Worm (Caenorhabditis elegans) whole organism, L4 larva: ENCODE data around the gene kin-26.

Experiments
- D1046.2 ChIP-seq: fragments of 200-800 bp; sonication (Bioruptor generic); IDR thresholded peaks from 2 replicates; pipeline ENCODE4 v1.3.6; 2022; ENCODE audit warnings: missing genetic modification characterization, missing compliant biosample characterization
- F26F4.8 ChIP-seq: fragments of 200-800 bp; sonication (Bioruptor generic); conservative IDR thresholded peaks from 2 replicates; pipeline ENCODE4 v1.3.6; 2022; ENCODE audit warnings: missing genetic modification characterization, missing compliant biosample characterization
- F37D6.2 ChIP-seq: sonication (generic microtip); optimal IDR thresholded peaks from 2 replicates; lab custom pipeline; 2016; ENCODE audit warnings: mild to moderate bottlenecking, missing genetic modification characterization, missing compliant biosample characterization
- F44E2.7 ChIP-seq: fragments of 200-800 bp; sonication (Bioruptor generic); IDR thresholded peaks from 2 replicates; pipeline ENCODE4 v2.1.2; 2022; ENCODE audit warnings: missing genetic modification characterization, missing compliant biosample characterization
- F49E8.2 ChIP-seq: sonication (generic microtip); optimal IDR thresholded peaks from 2 replicates; lab custom pipeline; 2016; ENCODE audit warnings: missing compliant biosample characterization, mild to moderate bottlenecking, missing genetic modification characterization, borderline replicate concordance
- R02D3.7 ChIP-seq: fragments of 150-350 bp; sonication (generic microtip); optimal IDR thresholded peaks from 3 replicates; lab custom pipeline; 2014; ENCODE audit warnings: missing biosample characterization, missing genetic modification characterization
- T26A8.4 ChIP-seq: fragments of 200-800 bp; sonication (Bioruptor generic); IDR thresholded peaks from 2 replicates; pipeline ENCODE4 v1.3.6; 2022; ENCODE audit warnings: missing genetic modification characterization, missing compliant biosample characterization
- Y105C5A.15 ChIP-seq: fragments of 200-800 bp; sonication (Bioruptor generic); IDR thresholded peaks from 2 replicates; pipeline ENCODE4 v1.3.6; 2022; ENCODE audit warnings: missing genetic modification characterization, missing compliant biosample characterization
- Y5F2A.4 ChIP-seq: fragments of 200-800 bp; sonication (Bioruptor generic); optimal IDR thresholded peaks from 2 replicates; lab custom pipeline; 2018; ENCODE audit warnings: mild to moderate bottlenecking, missing genetic modification characterization, missing compliant biosample characterization
- ZK337.2 ChIP-seq: fragments of 200-800 bp; sonication (Bioruptor generic); IDR thresholded peaks from 2 replicates; pipeline ENCODE4 v1.3.6; 2022; ENCODE audit warnings: missing genetic modification reagents, missing genetic modification characterization, missing compliant biosample characterization
- aha-1 ChIP-seq: fragments of 150-350 bp; peaks from one replicate; lab custom pipeline; 2014; ENCODE audit warnings: missing biosample characterization, missing genetic modification characterization
- ama-1 ChIP-seq: fragments of 150-350 bp; optimal IDR thresholded peaks from 2 replicates; lab custom pipeline; 2014; ENCODE audit warnings: inconsistent platforms, mixed read lengths
- attf-4 ChIP-seq: sonication (generic microtip); optimal IDR thresholded peaks from 3 replicates; lab custom pipeline; 2017; ENCODE audit warnings: missing biosample characterization, missing genetic modification characterization
- ceh-20 ChIP-seq: fragments of 200-800 bp; sonication (Bioruptor generic); IDR thresholded peaks from 2 replicates; pipeline ENCODE4 v1.3.6; 2022; ENCODE audit warnings: missing genetic modification reagents, missing genetic modification characterization, missing compliant biosample characterization
- ceh-28 ChIP-seq: fragments of 150-350 bp; optimal IDR thresholded peaks from 2 replicates; lab custom pipeline; 2014; ENCODE audit warnings: missing biosample characterization, missing genetic modification reagents, missing genetic modification characterization
- ceh-32 ChIP-seq: sonication (generic microtip); optimal IDR thresholded peaks from 2 replicates; lab custom pipeline; 2016; ENCODE audit warnings: mild to moderate bottlenecking, missing genetic modification characterization, missing compliant biosample characterization; ENCODE audit not compliant: poor library complexity
- daf-12 ChIP-seq: fragments of 150-350 bp; optimal IDR thresholded peaks from 2 replicates; lab custom pipeline; 2014; ENCODE audit warnings: missing biosample characterization, missing genetic modification reagents, missing genetic modification characterization
- daf-8 ChIP-seq: fragments of 200-800 bp; sonication (Bioruptor generic); IDR thresholded peaks from 2 replicates; pipeline ENCODE4 v1.3.6; 2022; ENCODE audit warnings: missing genetic modification characterization, missing compliant biosample characterization
- dmd-6 ChIP-seq: fragments of 200-800 bp; sonication (Bioruptor generic); IDR thresholded peaks from 2 replicates; pipeline ENCODE4 v1.3.6; 2022; ENCODE audit warnings: missing genetic modification reagents, missing genetic modification characterization, missing compliant biosample characterization
- dpl-1 ChIP-seq: fragments of 150-350 bp; optimal IDR thresholded peaks from 2 replicates; lab custom pipeline; 2014; ENCODE audit warnings: missing biosample characterization, missing genetic modification reagents, missing genetic modification characterization
- egl-27 ChIP-seq: sonication (generic microtip); optimal IDR thresholded peaks from 3 replicates; lab custom pipeline; 2017; ENCODE audit warnings: missing biosample characterization, missing genetic modification reagents, missing genetic modification characterization
- egl-43 ChIP-seq: fragments of 200-800 bp; sonication (Bioruptor generic); IDR thresholded peaks from 2 replicates; pipeline ENCODE4 v1.3.6; 2022; ENCODE audit warnings: missing genetic modification reagents, missing genetic modification characterization, missing compliant biosample characterization
- fkh-10 ChIP-seq: fragments of 150-350 bp; optimal IDR thresholded peaks from 2 replicates; lab custom pipeline; 2014; ENCODE audit warnings: missing biosample characterization, missing genetic modification reagents, missing genetic modification characterization
- fos-1 ChIP-seq: fragments of 150-350 bp; optimal IDR thresholded peaks from 2 replicates; lab custom pipeline; 2014; ENCODE audit warnings: missing biosample characterization, missing genetic modification characterization
- hmg-1.1 ChIP-seq: fragments of 200-800 bp; sonication (Bioruptor generic); IDR thresholded peaks from 2 replicates; pipeline ENCODE4 v1.3.6; 2022; ENCODE audit warnings: missing genetic modification reagents, missing genetic modification characterization, missing compliant biosample characterization
- jun-1 ChIP-seq: fragments of 150-350 bp; optimal IDR thresholded peaks from 2 replicates; lab custom pipeline; 2014; ENCODE audit warnings: missing biosample characterization, missing genetic modification reagents, missing genetic modification characterization
- lim-7 ChIP-seq: fragments of 200-800 bp; sonication (Bioruptor generic); IDR thresholded peaks from 2 replicates; pipeline ENCODE4 v1.3.6; 2022; ENCODE audit warnings: missing genetic modification characterization, missing compliant biosample characterization
- lin-1 ChIP-seq: fragments of 200-800 bp; sonication (Bioruptor generic); IDR thresholded peaks from 2 replicates; pipeline ENCODE4 v1.3.6; 2022; ENCODE audit warnings: missing genetic modification reagents, missing genetic modification characterization, missing compliant biosample characterization
- lin-15B ChIP-seq: fragments of 150-350 bp; sonication (generic microtip); optimal IDR thresholded peaks from 3 replicates; lab custom pipeline; 2014; ENCODE audit warnings: missing biosample characterization, missing genetic modification characterization
- lin-29 ChIP-seq: fragments of 200-800 bp; sonication (Bioruptor generic); IDR thresholded peaks from 2 replicates; pipeline ENCODE4 v1.3.6; 2022; ENCODE audit warnings: missing genetic modification reagents, missing genetic modification characterization, missing compliant biosample characterization
- lin-38 ChIP-seq: fragments of 200-800 bp; sonication (Bioruptor generic); IDR thresholded peaks from 2 replicates; pipeline ENCODE4 v1.3.6; 2022; ENCODE audit warnings: missing genetic modification reagents, missing genetic modification characterization, missing compliant biosample characterization
- lin-39 ChIP-seq: fragments of 150-350 bp; optimal IDR thresholded peaks from 2 replicates; lab custom pipeline; 2014; ENCODE audit warnings: missing biosample characterization, missing genetic modification reagents, missing genetic modification characterization
- lir-3 ChIP-seq: sonication (generic microtip); optimal IDR thresholded peaks from 2 replicates; lab custom pipeline; 2016; ENCODE audit warnings: mild to moderate bottlenecking, missing genetic modification characterization, missing compliant biosample characterization
- mdl-1 ChIP-seq, 2 experiments: fragments of 150-350 bp in 1 of 2; sonication (generic microtip) in 1 of 2; optimal IDR thresholded peaks; 2 replicates each; lab custom pipeline; 2014 to 2017; ENCODE audit warnings: missing biosample characterization in 2 of 2, missing genetic modification characterization in 2 of 2
- mes-2 ChIP-seq: sonication (generic microtip); optimal IDR thresholded peaks from 2 replicates; lab custom pipeline; 2016; ENCODE audit warnings: missing genotype, mild to moderate bottlenecking, missing genetic modification characterization, missing compliant biosample characterization; ENCODE audit not compliant: poor library complexity, severe bottlenecking
- mxl-2 ChIP-seq: fragments of 200-800 bp; sonication (Bioruptor generic); conservative IDR thresholded peaks from 2 replicates; pipeline ENCODE4 v1.3.6; 2022; ENCODE audit warnings: missing genetic modification reagents, missing genetic modification characterization, missing compliant biosample characterization
- mxl-3 ChIP-seq: fragments of 200-800 bp; sonication (Bioruptor generic); optimal IDR thresholded peaks from 2 replicates; lab custom pipeline; 2018; ENCODE audit warnings: mild to moderate bottlenecking, missing genetic modification characterization, missing compliant biosample characterization
- nhr-111 ChIP-seq: fragments of 200-800 bp; sonication (Bioruptor generic); optimal IDR thresholded peaks from 2 replicates; lab custom pipeline; 2018; ENCODE audit warnings: mild to moderate bottlenecking, missing genetic modification characterization, missing compliant biosample characterization
- nhr-237 ChIP-seq: sonication (generic microtip); optimal IDR thresholded peaks from 2 replicates; lab custom pipeline; 2017; ENCODE audit warnings: missing biosample characterization, missing genetic modification characterization
- nhr-28 ChIP-seq: fragments of 150-350 bp; optimal IDR thresholded peaks from 2 replicates; lab custom pipeline; 2014; ENCODE audit warnings: missing biosample characterization, missing genetic modification characterization
- nhr-41 ChIP-seq: fragments of 200-800 bp; sonication (Bioruptor generic); IDR thresholded peaks from 2 replicates; pipeline ENCODE4 v1.3.6; 2022; ENCODE audit warnings: missing genetic modification reagents, missing genetic modification characterization, missing compliant biosample characterization
- pha-4 ChIP-seq, 2 experiments: fragments of 150-350 bp in 1 of 2; fragments of 200-800 bp in 1 of 2; sonication (Bioruptor generic) in 1 of 2; IDR thresholded peaks in 1 of 2; optimal IDR thresholded peaks in 1 of 2; 2 replicates each; pipeline versions ENCODE4 v1.3.6 to Lab custom; 2014 to 2022; ENCODE audit warnings: missing genetic modification characterization in 2 of 2, missing genetic modification reagents in 2 of 2, missing biosample characterization in 1 of 2, missing compliant biosample characterization in 1 of 2
- php-3 ChIP-seq: fragments of 200-800 bp; sonication (Bioruptor generic); IDR thresholded peaks from 2 replicates; pipeline ENCODE4 v1.3.6; 2022; ENCODE audit warnings: missing genetic modification reagents, missing genetic modification characterization, missing compliant biosample characterization
- pqm-1 ChIP-seq: sonication (generic microtip); optimal IDR thresholded peaks from 2 replicates; lab custom pipeline; 2017; ENCODE audit warnings: missing biosample characterization, missing genetic modification characterization
- sdz-12 ChIP-seq: fragments of 200-800 bp; sonication (Bioruptor generic); optimal IDR thresholded peaks from 2 replicates; lab custom pipeline; 2018; ENCODE audit warnings: mild to moderate bottlenecking, missing genetic modification characterization, missing compliant biosample characterization
- set-16 ChIP-seq: fragments of 200-800 bp; sonication (Bioruptor generic); IDR thresholded peaks from 2 replicates; pipeline ENCODE4 v1.3.6; 2022; ENCODE audit warnings: missing genetic modification reagents, missing genetic modification characterization, missing compliant biosample characterization
- skn-1 ChIP-seq: fragments of 150-350 bp; optimal IDR thresholded peaks from 2 replicates; lab custom pipeline; 2014; ENCODE audit warnings: missing biosample characterization, missing genetic modification characterization
- unc-130 ChIP-seq: sonication (generic microtip); optimal IDR thresholded peaks from 2 replicates; lab custom pipeline; 2016; ENCODE audit warnings: missing genetic modification reagents, missing genetic modification characterization, missing compliant biosample characterization
- unc-62 ChIP-seq, 3 experiments: fragments of 150-350 bp in 1 of 3; sonication (generic microtip); optimal IDR thresholded peaks in 2 of 3; peaks in 1 of 3; 1 replicate in 1 of 3; 2 replicates in 2 of 3; lab custom pipeline; 2014 to 2017; ENCODE audit warnings: missing biosample characterization in 3 of 3, missing genetic modification characterization in 3 of 3, missing genetic modification reagents in 3 of 3, missing genotype in 1 of 3
- zag-1 ChIP-seq: fragments of 150-350 bp; optimal IDR thresholded peaks from 2 replicates; lab custom pipeline; 2014; ENCODE audit warnings: missing biosample characterization, missing genetic modification characterization
- zip-11 ChIP-seq: fragments of 200-800 bp; sonication (Bioruptor generic); IDR thresholded peaks from 2 replicates; pipeline ENCODE4 v1.3.6; 2022; ENCODE audit warnings: missing genetic modification characterization, missing compliant biosample characterization
- ztf-11 ChIP-seq: fragments of 150-350 bp; optimal IDR thresholded peaks from 2 replicates; lab custom pipeline; 2014; ENCODE audit warnings: missing biosample characterization, missing genetic modification characterization

The kin-26 gene

DNA sequence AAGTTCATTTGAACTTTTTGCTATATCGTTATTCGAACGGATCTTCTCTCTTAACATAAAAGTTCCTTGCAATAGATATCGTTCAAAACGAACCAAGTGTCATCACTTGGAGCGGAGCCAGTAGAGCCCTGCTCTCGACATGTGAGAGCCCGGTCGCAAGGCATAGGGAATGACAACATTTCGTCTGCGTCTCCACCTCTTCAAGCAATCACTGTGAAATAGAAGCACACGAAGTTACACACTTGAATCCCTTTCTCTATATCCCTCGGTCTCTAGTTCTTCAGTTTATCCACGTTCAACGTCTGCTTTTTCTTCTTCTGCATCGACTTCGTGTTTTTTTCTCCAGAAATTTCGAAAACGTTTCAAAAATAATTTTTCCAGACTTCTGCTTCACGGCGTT, 25.7 kb upstream of the kin-26 start, which contains the start of gene C49H3.6 (continued):
- no peak for TF ChIP-seq R02D3.7 (tag; lab: Kevin White, UChicago)
- no peak for TF ChIP-seq T26A8.4
- TF ChIP-seq lin-15B (tag; lab: Kevin White, UChicago): no peak
- no peak for TF ChIP-seq fkh-10
- TF ChIP-seq ztf-11 (tag; lab: Kevin White, UChicago): no peak
- TF ChIP-seq Y5F2A.4 (GFP tag; lab: Kevin White, UChicago): no peak
- no peak for TF ChIP-seq egl-27
- no peak for TF ChIP-seq skn-1 (tag; lab: Kevin White, UChicago)
- TF ChIP-seq set-16 (GFP tag; lab: Robert Waterston, UW): no peak
- TF ChIP-seq aha-1 (tag; lab: Kevin White, UChicago): no peak
- TF ChIP-seq mxl-3 (GFP tag; lab: Kevin White, UChicago): peak; percentile 28
- no peak for TF ChIP-seq lin-39 (tag; lab: Kevin White, UChicago)
- no peak for TF ChIP-seq F44E2.7 (GFP tag; lab: Robert Waterston, UW)
- no peak for TF ChIP-seq lin-29 (GFP tag; lab: Robert Waterston, UW)
- TF ChIP-seq nhr-111 (GFP tag; lab: Kevin White, UChicago): no peak
- TF ChIP-seq daf-8 (GFP tag; lab: Robert Waterston, UW): no peak
- TF ChIP-seq zip-11 (GFP tag; lab: Robert Waterston, UW): no peak
- TF ChIP-seq zag-1: no peak
- no peak for TF ChIP-seq nhr-28 (tag; lab: Kevin White, UChicago)
- no peak for TF ChIP-seq unc-62 (GFP tag; optimal IDR thresholded peaks at IDR 0.05 in 1 of 2; lab: Kevin White, UChicago)
- no peak for TF ChIP-seq unc-62 (tag; optimal IDR thresholded peaks at IDR 0.05; lab: Kevin White, UChicago)
- no peak for TF ChIP-seq lir-3
- TF ChIP-seq fos-1 (tag; lab: Kevin White, UChicago): no peak
- no peak for TF ChIP-seq jun-1 (tag; lab: Kevin White, UChicago)
- no peak for TF ChIP-seq attf-4
- TF ChIP-seq D1046.2 (GFP tag; lab: Robert Waterston, UW): no peak
- TF ChIP-seq php-3 (GFP tag; lab: Robert Waterston, UW): no peak
- TF ChIP-seq F26F4.8 (GFP tag; lab: Robert Waterston, UW): no peak
- no peak for TF ChIP-seq dpl-1
- no peak for TF ChIP-seq pqm-1
- TF ChIP-seq nhr-41 (GFP tag; lab: Robert Waterston, UW): no peak
- TF ChIP-seq egl-43 (GFP tag; lab: Robert Waterston, UW): 0 out of 2 replicates have a peak, but pooled peaks have one; percentile 32
- no peak for TF ChIP-seq sdz-12 (GFP tag; lab: Kevin White, UChicago)
- TF ChIP-seq lim-7 (GFP tag; lab: Robert Waterston, UW): no peak
- TF ChIP-seq ZK337.2 (GFP tag; lab: Robert Waterston, UW): no peak
- TF ChIP-seq unc-130 (GFP tag; lab: Kevin White, UChicago): no peak
- TF ChIP-seq mes-2 (tag; lab: Kevin White, UChicago): peak; percentile 37
- no peak for TF ChIP-seq ceh-32
- TF ChIP-seq lin-38 (GFP tag; lab: Robert Waterston, UW): no peak
- TF ChIP-seq ceh-28 (tag; lab: Kevin White, UChicago): no peak
- peak in 1 of 2 experiments; percentile 37 for TF ChIP-seq mdl-1 (tag; optimal IDR thresholded peaks at IDR 0.05; lab: Kevin White, UChicago)
- no peak for TF ChIP-seq ama-1 (lab: Kevin White, UChicago)
- TF ChIP-seq F49E8.2: no peak
- no peak for TF ChIP-seq nhr-237 (tag; lab: Kevin White, UChicago)
- no peak for TF ChIP-seq mxl-2 (GFP tag; lab: Robert Waterston, UW)
- 0 out of 2 replicates have a peak, but pooled peaks have one; percentile 22 for TF ChIP-seq dmd-6
- TF ChIP-seq ceh-20 (GFP tag; lab: Robert Waterston, UW): no peak
- no peak for TF ChIP-seq lin-1 (GFP tag; lab: Robert Waterston, UW)
- TF ChIP-seq daf-12 (tag; lab: Kevin White, UChicago): no peak
- no peak for TF ChIP-seq F37D6.2
- peak; percentile 67; the same call in 1 of the 2 replicates for TF ChIP-seq hmg-1.1 (GFP tag; lab: Robert Waterston, UW)
- TF ChIP-seq Y105C5A.15 (GFP tag; lab: Robert Waterston, UW): no peak
- TF ChIP-seq pha-4 (GFP tag; IDR thresholded peaks at IDR 0.05; lab: Robert Waterston, UW): peak; percentile 17; the same call in 1 of the 2 replicates
- no peak for TF ChIP-seq pha-4 (tag; optimal IDR thresholded peaks at IDR 0.05; lab: Kevin White, UChicago)
